Worm (Caenorhabditis elegans) whole organism, young adult: ENCODE measurements around the gene sri-43.
"Not testable (repeated sequence)": the region's sequence is repeated elsewhere in the genome, so short reads cannot be mapped to it uniquely, and the experiment has no call there.

Experiments
- C06A6.2 ChIP-seq: fragments of 200-800 bp; sonication (Bioruptor generic); conservative IDR thresholded peaks from 2 replicates; pipeline ENCODE4 v1.3.6; 2022; ENCODE audit warnings: missing genetic modification characterization, missing compliant biosample characterization
- D2030.7 ChIP-seq: fragments of 200-800 bp; sonication (Bioruptor generic); IDR thresholded peaks from 2 replicates; pipeline ENCODE4 v1.3.6; 2022; ENCODE audit warnings: missing genetic modification reagents, missing genetic modification characterization, missing compliant biosample characterization
- F10E7.11 ChIP-seq: sonication (generic microtip); optimal IDR thresholded peaks from 2 replicates; lab custom pipeline; 2017; ENCODE audit warnings: mild to moderate bottlenecking, missing genetic modification characterization, moderate library complexity, missing compliant biosample characterization
- K12H6.12 ChIP-seq: fragments of 200-800 bp; sonication (Bioruptor generic); optimal IDR thresholded peaks from 2 replicates; lab custom pipeline; 2018; ENCODE audit warnings: mild to moderate bottlenecking, missing genetic modification characterization, missing compliant biosample characterization
- Y53G8AR.9 ChIP-seq: fragments of 200-800 bp; sonication (Bioruptor generic); conservative IDR thresholded peaks from 2 replicates; pipeline ENCODE4 v1.3.6; 2022; ENCODE audit warnings: missing genetic modification reagents, missing genetic modification characterization, missing compliant biosample characterization
- ceh-40 ChIP-seq: fragments of 200-800 bp; sonication (Bioruptor generic); IDR thresholded peaks from 2 replicates; pipeline ENCODE4 v1.3.6; 2022; ENCODE audit warnings: missing genetic modification characterization, missing compliant biosample characterization
- dpl-1 ChIP-seq: fragments of 150-350 bp; optimal IDR thresholded peaks from 2 replicates; lab custom pipeline; 2014; ENCODE audit warnings: missing biosample characterization, missing genetic modification reagents, missing genetic modification characterization
- let-607 ChIP-seq, 2 experiments: fragments of 200-800 bp in 1 of 2; sonication (Bioruptor generic) in 1 of 2; sonication (generic microtip) in 1 of 2; optimal IDR thresholded peaks; 2 replicates each; lab custom pipeline; 2016 to 2018; ENCODE audit warnings: mild to moderate bottlenecking in 2 of 2, missing compliant biosample characterization in 2 of 2, missing genetic modification characterization in 2 of 2, moderate library complexity in 2 of 2, missing genotype in 1 of 2
- lir-1 ChIP-seq: fragments of 200-800 bp; sonication (Bioruptor generic); conservative IDR thresholded peaks from 2 replicates; pipeline ENCODE4 v1.3.6; 2022; ENCODE audit warnings: missing genetic modification reagents, missing genetic modification characterization, missing compliant biosample characterization
- nhr-27 ChIP-seq: fragments of 200-800 bp; sonication (Bioruptor generic); optimal IDR thresholded peaks from 2 replicates; lab custom pipeline; 2018; ENCODE audit warnings: mild to moderate bottlenecking, missing genetic modification characterization, moderate library complexity, missing compliant biosample characterization
- pha-4 ChIP-seq: fragments of 150-350 bp; sonication (generic microtip); optimal IDR thresholded peaks from 2 replicates; lab custom pipeline; 2014; ENCODE audit warnings: missing biosample characterization, missing genetic modification reagents, missing genetic modification characterization
- snpc-4 ChIP-seq, 5 experiments: fragments of 150-350 bp in 1 of 5; sonication (generic microtip) in 4 of 5; optimal IDR thresholded peaks; 2 replicates each; lab custom pipeline; 2014 to 2018; ENCODE audit warnings: missing genetic modification characterization in 5 of 5, missing biosample characterization in 3 of 5, antibody characterized with exemption in 2 of 5, mild to moderate bottlenecking in 2 of 5, missing compliant biosample characterization in 2 of 5, missing genotype in 2 of 5, moderate library complexity in 2 of 5, missing genetic modification reagents in 1 of 5

- not testable (repeated sequence) for TF ChIP-seq F10E7.11 (tag; lab: Kevin White, UChicago); dpl-1 (GFP tag; lab: Kevin White, UChicago); Y53G8AR.9 (GFP tag; lab: Robert Waterston, UW); nhr-27 (tag; lab: Kevin White, UChicago); ceh-40 (GFP tag; lab: Robert Waterston, UW); K12H6.12 (tag; lab: Kevin White, UChicago); C06A6.2; pha-4 (tag; lab: Kevin White, UChicago); D2030.7 (GFP tag; lab: Robert Waterston, UW); snpc-4 (GFP tag; optimal IDR thresholded peaks at IDR 0.05; lab: Kevin White, UChicago); snpc-4 (tag; optimal IDR thresholded peaks at IDR 0.05; lab: Kevin White, UChicago); let-607 (tag; optimal IDR thresholded peaks at IDR 0.05; lab: Kevin White, UChicago); lir-1 (GFP tag; lab: Robert Waterston, UW)
Observed at ce11 chrII:3184858-3185257, 40.4 kb upstream of the sri-43 start, which contains the start of gene sri-78.
